Fruit fly (Drosophila melanogaster) whole organism, embryonic: ENCODE data around the gene CG44090.

Experiments used
- ATbp ChIP-seq: fragments of 200-800 bp; sonication (Bioruptor generic); optimal IDR thresholded peaks from 2 replicates; lab custom pipeline; 2017; ENCODE audit warnings: missing biosample characterization, mild to moderate bottlenecking, missing genetic modification characterization, missing genetic modification reagents
- Ada2b ChIP-seq: fragments of 200-800 bp; sonication (Bioruptor generic); IDR thresholded peaks from 2 replicates; pipeline ENCODE4 v1.3.6; 2022; ENCODE audit warnings: missing biosample characterization, missing genetic modification characterization
- CG10274 ChIP-seq: fragments of 200-800 bp; sonication (Bioruptor generic); optimal IDR thresholded peaks from 3 replicates; lab custom pipeline; 2017; ENCODE audit warnings: missing biosample characterization, mild to moderate bottlenecking, missing genetic modification characterization
- CG11456 ChIP-seq: fragments of 200-800 bp; sonication (Bioruptor generic); IDR thresholded peaks from 3 replicates; pipeline ENCODE4 v1.3.6; 2022; ENCODE audit warnings: missing biosample characterization, missing genetic modification characterization
- CG13624 ChIP-seq: fragments of 200-800 bp; sonication (Bioruptor generic); optimal IDR thresholded peaks from 2 replicates; lab custom pipeline; 2016; ENCODE audit warnings: missing biosample characterization, missing genetic modification characterization
- CG14667 ChIP-seq: fragments of 200-800 bp; sonication (Bioruptor generic); IDR thresholded peaks from 2 replicates; pipeline ENCODE4 v1.3.6; 2022; ENCODE audit warnings: missing biosample characterization, missing genetic modification characterization
- CG14710 ChIP-seq: fragments of 200-800 bp; sonication (Bioruptor generic); optimal IDR thresholded peaks from 3 replicates; lab custom pipeline; 2019; ENCODE audit warnings: missing biosample characterization, mild to moderate bottlenecking, missing genetic modification characterization, moderate library complexity
- CG16863 ChIP-seq: fragments of 200-800 bp; sonication (Bioruptor generic); optimal IDR thresholded peaks from 3 replicates; lab custom pipeline; 2016; ENCODE audit warnings: missing biosample characterization, missing genetic modification characterization
- CG2889 ChIP-seq: fragments of 200-800 bp; sonication (Bioruptor generic); IDR thresholded peaks from 3 replicates; pipeline ENCODE4 v1.3.6; 2022; ENCODE audit warnings: missing biosample characterization, missing genetic modification characterization
- CG43689 ChIP-seq: fragments of 200-800 bp; sonication (Bioruptor generic); IDR thresholded peaks from 2 replicates; pipeline ENCODE4 v1.3.6; 2022; ENCODE audit warnings: missing biosample characterization, missing genetic modification characterization
- CG4730 ChIP-seq: fragments of 200-800 bp; sonication (Bioruptor generic); IDR thresholded peaks from 2 replicates; pipeline ENCODE4 v1.3.6; 2022; ENCODE audit warnings: missing biosample characterization, missing genetic modification characterization
- CG6175 ChIP-seq: fragments of 200-800 bp; sonication (Bioruptor generic); IDR thresholded peaks from 3 replicates; pipeline ENCODE4 v1.3.6; 2022; ENCODE audit warnings: missing biosample characterization, missing genetic modification characterization
- CG6272 ChIP-seq: fragments of 200-800 bp; sonication (Bioruptor generic); IDR thresholded peaks from 2 replicates; pipeline ENCODE4 v1.3.6; 2022; ENCODE audit warnings: missing biosample characterization, missing genetic modification characterization
- CG6813 ChIP-seq: fragments of 200-800 bp; sonication (Bioruptor generic); optimal IDR thresholded peaks from 2 replicates; lab custom pipeline; 2017; ENCODE audit warnings: missing biosample characterization, missing genetic modification characterization, mild to moderate bottlenecking, moderate library complexity, missing genetic modification reagents
- CG7372 ChIP-seq: fragments of 200-800 bp; sonication (Bioruptor generic); IDR thresholded peaks from 2 replicates; pipeline ENCODE4 v1.3.6; 2022; ENCODE audit warnings: missing biosample characterization, missing genetic modification characterization
- CG7839 ChIP-seq: fragments of 200-800 bp; sonication (Bioruptor generic); optimal IDR thresholded peaks from 3 replicates; lab custom pipeline; 2018; ENCODE audit warnings: missing biosample characterization, mild to moderate bottlenecking, missing genetic modification characterization, moderate library complexity
- CG8359 ChIP-seq: fragments of 200-800 bp; sonication (Bioruptor generic); optimal IDR thresholded peaks from 2 replicates; lab custom pipeline; 2017; ENCODE audit warnings: missing biosample characterization, mild to moderate bottlenecking, missing genetic modification characterization, borderline replicate concordance
- Ets97D ChIP-seq: fragments of 200-800 bp; sonication (Bioruptor generic); optimal IDR thresholded peaks from 3 replicates; lab custom pipeline; 2016; ENCODE audit warnings: missing biosample characterization, missing genetic modification characterization
- Gsc ChIP-seq: fragments of 200-800 bp; sonication (Bioruptor generic); IDR thresholded peaks from 2 replicates; pipeline ENCODE4 v1.3.6; 2022; ENCODE audit warnings: missing biosample characterization, missing genetic modification characterization
- HLH54F ChIP-seq: fragments of 200-800 bp; sonication (Bioruptor generic); optimal IDR thresholded peaks from 3 replicates; lab custom pipeline; 2016; ENCODE audit warnings: missing biosample characterization, missing genetic modification characterization
- HmgD ChIP-seq: fragments of 200-800 bp; sonication (Bioruptor generic); optimal IDR thresholded peaks from 3 replicates; lab custom pipeline; 2016; ENCODE audit warnings: missing biosample characterization, missing genetic modification characterization
- HmgZ ChIP-seq: fragments of 200-800 bp; sonication (Bioruptor generic); optimal IDR thresholded peaks from 2 replicates; lab custom pipeline; 2018; ENCODE audit warnings: missing biosample characterization, mild to moderate bottlenecking, missing genetic modification characterization
- Hmr ChIP-seq: fragments of 200-800 bp; sonication (Bioruptor generic); optimal IDR thresholded peaks from 3 replicates; lab custom pipeline; 2017; ENCODE audit warnings: mild to moderate bottlenecking, missing biosample characterization, missing genetic modification reagents, missing genetic modification characterization
- Neu2 ChIP-seq: fragments of 200-800 bp; sonication (Bioruptor generic); optimal IDR thresholded peaks from 3 replicates; lab custom pipeline; 2016; ENCODE audit warnings: missing biosample characterization, missing genetic modification characterization, borderline replicate concordance
- Oli ChIP-seq: fragments of 200-800 bp; sonication (Bioruptor generic); optimal IDR thresholded peaks from 2 replicates; lab custom pipeline; 2018; ENCODE audit warnings: missing biosample characterization, mild to moderate bottlenecking, missing genetic modification characterization, moderate library complexity
- Rx ChIP-seq: fragments of 200-800 bp; sonication (Bioruptor generic); IDR thresholded peaks from 2 replicates; pipeline ENCODE4 v1.3.6; 2022; ENCODE audit warnings: missing biosample characterization, missing genetic modification characterization
- Six4 ChIP-seq: fragments of 200-800 bp; sonication (Bioruptor generic); optimal IDR thresholded peaks from 2 replicates; lab custom pipeline; 2016; ENCODE audit warnings: missing biosample characterization, missing genetic modification characterization
- Sox100B ChIP-seq: fragments of 200-800 bp; sonication (Bioruptor generic); optimal IDR thresholded peaks from 3 replicates; lab custom pipeline; 2018; ENCODE audit warnings: missing biosample characterization, mild to moderate bottlenecking, missing genetic modification characterization
- Stat92E ChIP-seq, 3 experiments: fragments of >200 bp in 2 of 3; fragments of 200-800 bp in 1 of 3; sonication (Bioruptor generic) in 1 of 3; optimal IDR thresholded peaks; 2 replicates each; lab custom pipeline; 2017 to 2019; ENCODE audit warnings: missing biosample characterization in 3 of 3, missing genetic modification characterization in 3 of 3, mild to moderate bottlenecking in 1 of 3, moderate library complexity in 1 of 3
- TFAM ChIP-seq: fragments of 200-800 bp; sonication (Bioruptor generic); optimal IDR thresholded peaks from 2 replicates; lab custom pipeline; 2017; ENCODE audit warnings: missing biosample characterization, missing genetic modification characterization, inconsistent platforms
- Tbp ChIP-seq: fragments of >200 bp; optimal IDR thresholded peaks from 2 replicates; lab custom pipeline; 2018; ENCODE audit warnings: missing biosample characterization, missing genetic modification characterization
- btn ChIP-seq: fragments of 200-800 bp; sonication (Bioruptor generic); optimal IDR thresholded peaks from 2 replicates; lab custom pipeline; 2016; ENCODE audit warnings: missing biosample characterization, missing genetic modification characterization
- chm ChIP-seq: fragments of 200-800 bp; sonication (Bioruptor generic); IDR thresholded peaks from 2 replicates; pipeline ENCODE4 v1.3.6; 2022; ENCODE audit warnings: missing biosample characterization, missing genetic modification characterization
- crc ChIP-seq: fragments of 200-800 bp; sonication (Bioruptor generic); optimal IDR thresholded peaks from 2 replicates; lab custom pipeline; 2016; ENCODE audit warnings: missing biosample characterization, missing genetic modification characterization
- emc ChIP-seq: fragments of 200-800 bp; sonication (Bioruptor generic); optimal IDR thresholded peaks from 2 replicates; lab custom pipeline; 2016; ENCODE audit warnings: missing biosample characterization, missing genetic modification characterization
- jumu ChIP-seq: fragments of 200-800 bp; sonication (Bioruptor generic); optimal IDR thresholded peaks from 3 replicates; lab custom pipeline; 2016; ENCODE audit warnings: missing biosample characterization, missing genetic modification characterization
- lab ChIP-seq: fragments of 200-800 bp; sonication (Bioruptor generic); optimal IDR thresholded peaks from 3 replicates; lab custom pipeline; 2017; ENCODE audit warnings: missing biosample characterization, missing genetic modification characterization, mild to moderate bottlenecking, moderate library complexity, missing genetic modification reagents
- lbe ChIP-seq: fragments of 200-800 bp; sonication (Bioruptor generic); optimal IDR thresholded peaks from 2 replicates; lab custom pipeline; 2016; ENCODE audit warnings: missing biosample characterization, mild to moderate bottlenecking, missing genetic modification characterization
- lilli ChIP-seq: fragments of 200-800 bp; sonication (Bioruptor generic); optimal IDR thresholded peaks from 3 replicates; lab custom pipeline; 2016; ENCODE audit warnings: missing biosample characterization, missing genetic modification characterization
- lmd ChIP-seq: fragments of 200-800 bp; sonication (Bioruptor generic); IDR thresholded peaks from 2 replicates; pipeline ENCODE4 v1.3.6; 2022; ENCODE audit warnings: missing biosample characterization, missing genetic modification characterization
- nau ChIP-seq: fragments of 200-800 bp; sonication (Bioruptor generic); optimal IDR thresholded peaks from 3 replicates; lab custom pipeline; 2017; ENCODE audit warnings: missing biosample characterization, mild to moderate bottlenecking, missing genetic modification characterization, missing genetic modification reagents
- onecut ChIP-seq: fragments of 200-800 bp; sonication (Bioruptor generic); IDR thresholded peaks from 2 replicates; pipeline ENCODE4 v1.3.6; 2022; ENCODE audit warnings: missing biosample characterization, missing genetic modification characterization
- pho ChIP-seq: fragments of 200-800 bp; sonication (Bioruptor generic); optimal IDR thresholded peaks from 2 replicates; lab custom pipeline; 2016; ENCODE audit warnings: missing biosample characterization, missing genetic modification characterization
- ranshi ChIP-seq: fragments of 200-800 bp; sonication (Bioruptor generic); IDR thresholded peaks from 2 replicates; pipeline ENCODE4 v1.3.6; 2022; ENCODE audit warnings: missing biosample characterization, missing genetic modification characterization
- ro ChIP-seq: fragments of 200-800 bp; sonication (Bioruptor generic); IDR thresholded peaks from 2 replicates; pipeline ENCODE4 v1.3.6; 2022; ENCODE audit warnings: missing biosample characterization, missing genetic modification characterization
- sd ChIP-seq: fragments of 200-800 bp; sonication (Bioruptor generic); optimal IDR thresholded peaks from 3 replicates; lab custom pipeline; 2018; ENCODE audit warnings: missing biosample characterization, mild to moderate bottlenecking, missing genetic modification characterization, moderate library complexity
- sens ChIP-seq: fragments of 200-800 bp; sonication (Bioruptor generic); peaks from one replicate; lab custom pipeline; 2016; ENCODE audit warnings: missing biosample characterization, missing genetic modification characterization
- so ChIP-seq: fragments of 200-800 bp; sonication (Bioruptor generic); IDR thresholded peaks from 3 replicates; pipeline ENCODE4 v1.3.6; 2022; ENCODE audit warnings: missing biosample characterization, missing genetic modification characterization
- ttk ChIP-seq: fragments of 200-800 bp; sonication (Bioruptor generic); IDR thresholded peaks from 2 replicates; pipeline ENCODE4 v2.1.2; 2022; ENCODE audit warnings: missing biosample characterization, missing genetic modification characterization
- zen2 ChIP-seq: fragments of 200-800 bp; sonication (Bioruptor generic); IDR thresholded peaks from 3 replicates; pipeline ENCODE4 v1.3.6; 2022; ENCODE audit warnings: missing biosample characterization, missing genetic modification characterization; ENCODE audit not compliant: partially characterized antibody

CG44090 gene

dm6 chr3R:17385329-17386019 is 48.8 kb downstream of the CG44090 start (continued):
- TF ChIP-seq nau (GFP tag; lab: Kevin White, UChicago): peak; percentile 17
- TF ChIP-seq CG6813 (GFP tag; lab: Kevin White, UChicago): peak; percentile 17
- TF ChIP-seq crc (GFP tag; lab: Kevin White, UChicago): peak; percentile 38
- peak; percentile 35; the same call in 1 of the 2 replicates for TF ChIP-seq ttk (GFP tag; lab: Robert Waterston, UW)
- peak; percentile 48 for TF ChIP-seq CG7839
- TF ChIP-seq Rx: no peak
- TF ChIP-seq Neu2: no peak
- TF ChIP-seq chm (GFP tag; lab: Robert Waterston, UW): no peak; the same call in 1 of the 2 replicates
- TF ChIP-seq CG7372 (GFP tag; lab: Robert Waterston, UW): peak; percentile 31; the same call in 1 of the 2 replicates
- TF ChIP-seq HmgZ: peak; percentile 65
- TF ChIP-seq CG2889: no peak
- TF ChIP-seq jumu (GFP tag; lab: Kevin White, UChicago): peak; percentile 67
- no peak for TF ChIP-seq CG43689
- TF ChIP-seq Tbp (GFP tag; lab: Kevin White, UChicago): no peak
- peak; percentile 76 for TF ChIP-seq lab (GFP tag; lab: Kevin White, UChicago)
- TF ChIP-seq Stat92E (GFP tag; optimal IDR thresholded peaks at IDR 0.05; lab: Kevin White, UChicago): no peak
- peak; percentile 64; the same call in 1 of the 2 replicates for TF ChIP-seq lmd (GFP tag; lab: Robert Waterston, UW)
- no peak for TF ChIP-seq Gsc (GFP tag; lab: Robert Waterston, UW)
- TF ChIP-seq lbe: no peak
- no peak for TF ChIP-seq onecut (GFP tag; lab: Robert Waterston, UW)
- TF ChIP-seq CG6272 (GFP tag; lab: Robert Waterston, UW): no peak
- no peak for TF ChIP-seq so (GFP tag; lab: Robert Waterston, UW)
- peak; percentile 72 for TF ChIP-seq sd (tag; lab: Kevin White, UChicago)
- peak; percentile 33 for TF ChIP-seq Sox100B (GFP tag; lab: Kevin White, UChicago)
- TF ChIP-seq CG14667 (GFP tag; lab: Robert Waterston, UW): no peak
- TF ChIP-seq ranshi (GFP tag; lab: Robert Waterston, UW): peak; percentile 14; the same call in 1 of the 2 replicates
- peak; percentile 60 for TF ChIP-seq HLH54F (GFP tag; lab: Kevin White, UChicago)
- TF ChIP-seq TFAM: no peak
- TF ChIP-seq Oli (tag; lab: Kevin White, UChicago): peak; percentile 53
- peak; percentile 64 for TF ChIP-seq CG14710 (tag; lab: Kevin White, UChicago)
- TF ChIP-seq CG6175 (GFP tag; lab: Robert Waterston, UW): no peak
- peak; percentile 46 for TF ChIP-seq CG16863
- TF ChIP-seq zen2: no peak
- TF ChIP-seq sens (GFP tag; lab: Kevin White, UChicago): peak; percentile 90
- TF ChIP-seq CG8359: peak; percentile 9
- TF ChIP-seq ro (GFP tag; lab: Robert Waterston, UW): no peak
- TF ChIP-seq btn (GFP tag; lab: Kevin White, UChicago): no peak
- peak; percentile 83 for TF ChIP-seq Hmr (GFP tag; lab: Kevin White, UChicago)
- TF ChIP-seq Ets97D (GFP tag; lab: Kevin White, UChicago): peak; percentile 94
- peak; percentile 18 for TF ChIP-seq CG10274 (GFP tag; lab: Kevin White, UChicago)
- TF ChIP-seq Six4 (GFP tag; lab: Kevin White, UChicago): no peak
- TF ChIP-seq CG11456 (GFP tag; lab: Robert Waterston, UW): peak; percentile 77; the same call in 2 of the 3 replicates
- peak; percentile 72 for TF ChIP-seq Ada2b (GFP tag; lab: Robert Waterston, UW)
- TF ChIP-seq ATbp (GFP tag; lab: Kevin White, UChicago): no peak
- no peak for TF ChIP-seq emc (GFP tag; lab: Kevin White, UChicago)
- peak; percentile 80 for TF ChIP-seq CG13624
- TF ChIP-seq CG4730: peak; percentile 41; the same call in 1 of the 2 replicates
- peak; percentile 69 for TF ChIP-seq lilli (GFP tag; lab: Kevin White, UChicago)
- TF ChIP-seq pho: peak; percentile 56
- TF ChIP-seq HmgD (GFP tag; lab: Kevin White, UChicago): peak; percentile 37
